Worm (Caenorhabditis elegans): ENCODE measurements around the gene T19D7.7.

Gene T19D7.7

DNA sequence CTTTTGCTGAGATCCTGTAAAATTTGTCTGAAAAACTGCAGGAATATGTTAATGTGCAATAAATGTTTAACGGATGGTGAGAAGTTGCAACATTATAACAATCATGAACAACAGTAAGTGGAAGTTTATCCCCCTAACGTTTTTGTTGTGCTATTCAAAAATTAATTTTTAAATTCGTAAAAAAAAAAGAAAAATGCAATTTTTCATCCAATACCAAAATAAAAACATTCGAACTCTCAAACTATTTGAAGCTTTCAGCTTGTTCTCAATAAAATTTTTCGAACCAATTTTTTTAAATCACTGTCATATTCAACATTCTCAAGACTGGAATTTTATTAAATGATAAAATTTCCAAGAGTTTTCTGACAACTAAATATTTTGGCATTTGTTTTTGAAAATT, 10.8 kb upstream of the T19D7.7 start, which contains the start of gene ncam-1:
TSS of gene ncam-1 (plus strand) at position 301 of the 400 bp plus-strand sequence.
- TF ChIP-seq nhr-28 (tag; optimal IDR thresholded peaks at IDR 0.05) = no peak
- TF ChIP-seq spr-1 (tag; optimal IDR thresholded peaks at IDR 0.05) = no peak
- TF ChIP-seq ceh-82 (tag; optimal IDR thresholded peaks at IDR 0.05) = no peak
- no peak for TF ChIP-seq php-3 (GFP tag; IDR thresholded peaks at IDR 0.05)
- TF ChIP-seq aly-2 (tag; optimal IDR thresholded peaks at IDR 0.05) = no peak
- TF ChIP-seq nhr-102 (tag; optimal IDR thresholded peaks at IDR 0.05) = no peak

DNA sequence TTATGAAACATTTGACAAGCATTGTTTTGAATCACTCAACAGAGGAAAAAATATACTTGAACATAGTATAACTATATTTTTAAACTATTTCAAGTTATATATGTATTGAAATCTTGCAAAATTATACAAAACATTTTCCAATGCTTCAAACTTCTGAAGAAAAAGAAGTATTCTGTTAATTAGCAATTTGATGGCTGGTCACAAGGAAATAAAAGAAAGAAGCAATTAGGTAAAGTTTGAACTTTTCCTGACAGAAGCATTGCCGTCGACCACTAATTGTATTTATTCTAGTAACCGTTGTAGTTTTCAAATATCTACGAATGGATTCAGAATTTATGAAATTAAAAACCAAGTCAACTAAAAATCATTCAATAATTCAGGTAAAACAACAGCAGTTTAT, 7.8 kb upstream of the T19D7.7 start:
- TF ChIP-seq tag-97 (GFP tag; IDR thresholded peaks at IDR 0.05) (no peak), lim-7 (GFP tag; IDR thresholded peaks at IDR 0.05) (no peak), mxl-3 (GFP tag; optimal IDR thresholded peaks at IDR 0.05) (no peak), D1046.2 (GFP tag; IDR thresholded peaks at IDR 0.05) (no peak), hif-1 (tag; optimal IDR thresholded peaks at IDR 0.05) (no peak), lir-3 (tag; optimal IDR thresholded peaks at IDR 0.05) (no peak)

DNA sequence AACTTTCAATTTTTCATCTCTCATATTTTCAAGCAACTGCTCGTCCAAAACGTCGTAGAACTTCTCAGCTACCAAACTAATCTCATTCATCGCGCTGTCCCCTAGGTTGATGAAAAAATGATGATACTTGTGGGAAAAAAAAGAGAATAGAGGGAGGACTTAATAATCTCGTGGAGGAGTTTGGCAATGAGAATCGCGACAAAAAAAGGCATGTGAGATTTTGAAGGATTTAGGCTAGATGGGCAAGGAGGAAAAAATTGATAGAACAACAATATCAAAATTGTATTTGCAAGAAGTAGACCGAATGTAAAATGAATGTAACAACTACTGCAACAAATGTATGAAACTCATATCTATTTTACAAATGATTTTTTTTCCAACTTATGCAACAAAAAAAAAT, 1.9 kb upstream of the T19D7.7 start, which contains the start of gene Y9C12A.1:
TSS of gene Y9C12A.1 (minus strand) at position 101 of the 400 bp plus-strand sequence.
- TF ChIP-seq hmg-1.1 (GFP tag; IDR thresholded peaks at IDR 0.05) (no peak), hlh-30 (tag; optimal IDR thresholded peaks at IDR 0.05; ENCODE audit: insufficient read depth) (no peak), T20F7.1 (GFP tag; optimal IDR thresholded peaks at IDR 0.05) (no peak)

DNA sequence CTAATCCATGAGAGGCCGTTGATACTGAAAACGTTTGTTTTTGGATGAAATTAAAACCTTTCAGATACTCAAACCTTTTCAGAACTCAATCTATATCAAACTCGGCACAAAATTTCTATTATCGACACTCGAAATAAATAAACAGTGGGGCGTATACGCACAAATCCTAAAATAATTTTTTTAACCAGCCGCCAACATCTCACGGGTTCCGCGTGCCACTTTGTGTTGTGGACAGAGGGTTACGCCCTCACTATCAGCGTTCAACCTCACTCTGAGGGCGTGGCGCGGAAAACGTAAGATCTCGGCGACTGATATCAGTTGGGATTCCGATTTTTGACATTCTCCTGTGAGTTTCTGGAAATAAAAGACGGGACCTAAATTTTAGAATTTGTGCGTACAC, 593 bp upstream of the T19D7.7 start:
- TF ChIP-seq lin-29 (GFP tag; IDR thresholded peaks at IDR 0.05) (no peak), php-3 (GFP tag; IDR thresholded peaks at IDR 0.05) (no peak), tra-1 (GFP tag; IDR thresholded peaks at IDR 0.05) (no peak), aha-1 (tag) (peak; percentile 25), unc-62 (GFP tag; optimal IDR thresholded peaks at IDR 0.05 in 1 of 2) (no peak), unc-62 (tag; optimal IDR thresholded peaks at IDR 0.05) (no peak), snpc-4 (tag; optimal IDR thresholded peaks at IDR 0.05) (peak; percentile 35)

DNA sequence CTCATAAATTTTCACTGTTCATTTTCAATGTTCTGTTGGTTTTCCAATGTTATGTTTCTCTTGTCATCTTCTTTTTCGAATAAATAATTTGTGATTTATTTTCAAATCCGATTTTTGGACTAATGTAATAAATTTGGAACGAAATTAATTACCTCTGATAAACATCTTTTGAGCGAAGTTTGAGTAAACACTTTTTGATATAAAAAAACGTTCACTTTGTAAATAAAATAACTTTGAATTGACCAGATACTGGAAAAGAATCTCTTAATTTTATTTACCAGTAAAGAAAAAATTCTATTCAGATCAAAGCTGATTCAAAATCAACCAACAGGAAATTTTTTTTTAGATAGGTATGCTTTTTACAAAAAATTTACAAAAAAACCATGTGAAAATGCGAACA, 9.0 kb downstream of the T19D7.7 start, which contains the start of gene lgc-32:
TSS of gene lgc-32 (plus strand) at position 301 of the 400 bp plus-strand sequence.
- TF ChIP-seq F49E8.2 (tag; optimal IDR thresholded peaks at IDR 0.05; ENCODE audit: borderline replicate concordance) (no peak), lsy-2 (tag; optimal IDR thresholded peaks at IDR 0.05) (no peak), arid-1 (GFP tag; conservative IDR thresholded peaks at IDR 0.05) (no peak), nhr-77 (tag; optimal IDR thresholded peaks at IDR 0.05) (no peak), lin-38 (GFP tag; IDR thresholded peaks at IDR 0.05) (no peak), lin-1 (GFP tag; IDR thresholded peaks at IDR 0.05) (no peak), zag-1 (tag; optimal IDR thresholded peaks at IDR 0.05) (no peak), vab-7 (GFP tag; IDR thresholded peaks at IDR 0.05) (no peak), zfp-2 (tag; optimal IDR thresholded peaks at IDR 0.05) (no peak), dmd-6 (GFP tag; IDR thresholded peaks at IDR 0.05) (no peak), Y75B8A.6 (GFP tag; IDR thresholded peaks at IDR 0.05) (no peak), saeg-2 (GFP tag; IDR thresholded peaks at IDR 0.05) (no peak), daf-12 (tag; optimal IDR thresholded peaks at IDR 0.05) (no peak), snpc-4 (tag; optimal IDR thresholded peaks at IDR 0.05) (no peak), lin-15B (tag; optimal IDR thresholded peaks at IDR 0.05) (no peak), ceh-62 (tag; optimal IDR thresholded peaks at IDR 0.05) (no peak), D1046.2 (GFP tag; IDR thresholded peaks at IDR 0.05) (no peak)
